Worm (Caenorhabditis elegans) whole organism, L4/young adult: Measurements from ENCODE around the gene mig-18.

Experiments used
- W03F9.2 ChIP-seq: fragments of 150-350 bp; optimal IDR thresholded peaks from 2 replicates; lab custom pipeline; 2014; ENCODE audit warnings: missing biosample characterization, missing genetic modification characterization
- him-1 ChIP-seq: sonication (generic microtip); optimal IDR thresholded peaks from 2 replicates; lab custom pipeline; 2016; ENCODE audit warnings: missing genotype, missing genetic modification reagents, missing genetic modification characterization, missing compliant biosample characterization

DNA sequence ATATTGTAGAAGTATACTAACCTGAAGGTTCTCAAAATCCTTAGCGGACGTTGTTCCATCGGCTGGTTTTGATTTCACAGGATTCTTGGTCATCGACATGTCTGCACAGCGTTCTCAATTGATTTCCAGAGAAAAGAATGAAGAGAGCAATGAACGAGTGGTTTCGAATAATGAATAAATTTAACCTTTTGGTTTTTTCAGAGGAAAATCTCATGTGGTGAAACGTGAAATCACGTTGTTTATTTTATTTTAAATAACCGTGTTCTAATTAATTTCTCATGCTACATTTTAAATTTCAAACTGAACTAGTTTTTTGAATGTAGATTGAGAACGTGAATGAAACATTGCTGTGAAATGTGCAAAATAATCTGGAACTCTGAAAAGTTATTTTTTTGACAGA lies 22.8 kb upstream of the mig-18 start, which contains the start of gene T03F6.6:
- TF ChIP-seq him-1 (tag; lab: Kevin White, UChicago): no peak
- TF ChIP-seq W03F9.2 (tag; lab: Kevin White, UChicago): no peak
